Worm (Caenorhabditis elegans): ENCODE data around the gene aldo-2.

ce11 chrIII:5874664-5875417 lies 1.6 kb downstream of the aldo-2 start:
- no peak for TF ChIP-seq tbx-37 (GFP tag; conservative IDR thresholded peaks at IDR 0.05)
- no peak for TF ChIP-seq hnd-1 (tag; optimal IDR thresholded peaks at IDR 0.05)
- no peak for TF ChIP-seq ama-1 (optimal IDR thresholded peaks at IDR 0.05)
- no peak for TF ChIP-seq hmbx-1 (tag; optimal IDR thresholded peaks at IDR 0.05)
- no peak for TF ChIP-seq hmg-4 (GFP tag; optimal IDR thresholded peaks at IDR 0.05)
- no peak for TF ChIP-seq B0310.2 (tag; optimal IDR thresholded peaks at IDR 0.05)
- no peak for TF ChIP-seq ceh-13 (GFP tag; optimal IDR thresholded peaks at IDR 0.05)
- no peak for TF ChIP-seq aly-1 (tag; optimal IDR thresholded peaks at IDR 0.05)

Data from whole organism, early embryonic.